Fruit fly (Drosophila melanogaster) whole organism, prepupa: ENCODE measurements around the gene mag.

Experiments
- Blimp-1 ChIP-seq: fragments of 200-800 bp; sonication (Bioruptor generic); optimal IDR thresholded peaks from 3 replicates; lab custom pipeline; 2017; ENCODE audit warnings: missing biosample characterization, missing genetic modification characterization, mild to moderate bottlenecking, moderate library complexity, missing genetic modification reagents
- CG10631 ChIP-seq: fragments of 200-800 bp; sonication (Bioruptor generic); optimal IDR thresholded peaks from 2 replicates; lab custom pipeline; 2016; ENCODE audit warnings: missing biosample characterization, missing genetic modification characterization
- CG10669 ChIP-seq: fragments of 200-800 bp; sonication (Bioruptor generic); optimal IDR thresholded peaks from 3 replicates; lab custom pipeline; 2018; ENCODE audit warnings: missing biosample characterization, mild to moderate bottlenecking, missing genetic modification characterization, moderate library complexity
- CG11294 ChIP-seq: fragments of 200-800 bp; sonication (Bioruptor generic); IDR thresholded peaks from 2 replicates; pipeline ENCODE4 v1.3.6; 2022; ENCODE audit warnings: missing biosample characterization, missing genetic modification characterization
- CG11762 ChIP-seq: fragments of 200-800 bp; sonication (Bioruptor generic); optimal IDR thresholded peaks from 3 replicates; lab custom pipeline; 2016; ENCODE audit warnings: missing biosample characterization, missing genetic modification characterization; ENCODE audit not compliant: insufficient read depth
- CG11902 ChIP-seq: fragments of 200-800 bp; sonication (Bioruptor generic); optimal IDR thresholded peaks from 3 replicates; lab custom pipeline; 2016; ENCODE audit warnings: missing biosample characterization, missing genetic modification characterization
- CG15336 ChIP-seq: fragments of 200-800 bp; sonication (Bioruptor generic); IDR thresholded peaks from 2 replicates; pipeline ENCODE4 v1.3.6; 2022; ENCODE audit warnings: missing biosample characterization, missing genetic modification characterization
- CG1621 ChIP-seq: fragments of 200-800 bp; sonication (Bioruptor generic); optimal IDR thresholded peaks from 3 replicates; lab custom pipeline; 2018; ENCODE audit warnings: missing biosample characterization, mild to moderate bottlenecking, missing genetic modification characterization
- CG16779 ChIP-seq: fragments of 200-800 bp; sonication (Bioruptor generic); optimal IDR thresholded peaks from 3 replicates; lab custom pipeline; 2017; ENCODE audit warnings: missing biosample characterization, mild to moderate bottlenecking, missing genetic modification characterization
- CG32006 ChIP-seq: fragments of 200-800 bp; sonication (Bioruptor generic); optimal IDR thresholded peaks from 3 replicates; lab custom pipeline; 2017; ENCODE audit warnings: missing biosample characterization, mild to moderate bottlenecking, missing genetic modification characterization
- CG34406 ChIP-seq: fragments of 200-800 bp; sonication (Bioruptor generic); optimal IDR thresholded peaks from 3 replicates; lab custom pipeline; 2016; ENCODE audit warnings: missing biosample characterization, missing genetic modification characterization
- CG6163 ChIP-seq: fragments of 200-800 bp; sonication (Bioruptor generic); IDR thresholded peaks from 3 replicates; pipeline ENCODE4 v1.3.6; 2022; ENCODE audit warnings: missing biosample characterization, missing genetic modification characterization
- CG6808 ChIP-seq: fragments of 200-800 bp; sonication (Bioruptor generic); optimal IDR thresholded peaks from 3 replicates; lab custom pipeline; 2017; ENCODE audit warnings: missing biosample characterization, missing genetic modification characterization, mild to moderate bottlenecking, moderate library complexity, missing genetic modification reagents
- CG6854 ChIP-seq: fragments of 200-800 bp; sonication (Bioruptor generic); optimal IDR thresholded peaks from 2 replicates; lab custom pipeline; 2017; ENCODE audit warnings: missing biosample characterization, mild to moderate bottlenecking, missing genetic modification characterization
- CG7368 ChIP-seq: fragments of 200-800 bp; sonication (Bioruptor generic); optimal IDR thresholded peaks from 3 replicates; lab custom pipeline; 2016; ENCODE audit warnings: missing biosample characterization, missing genetic modification characterization
- CG8119 ChIP-seq: fragments of 200-800 bp; sonication (Bioruptor generic); IDR thresholded peaks from 3 replicates; pipeline ENCODE4 v1.3.6; 2022; ENCODE audit warnings: missing biosample characterization, missing genetic modification characterization
- CG9139 ChIP-seq: fragments of 200-800 bp; sonication (Bioruptor generic); optimal IDR thresholded peaks from 3 replicates; lab custom pipeline; 2017; ENCODE audit warnings: missing biosample characterization, mild to moderate bottlenecking, missing genetic modification characterization
- Eip78C ChIP-seq: fragments of 200-800 bp; sonication (Bioruptor generic); peaks from one replicate; lab custom pipeline; 2016; ENCODE audit warnings: missing biosample characterization, missing genetic modification characterization
- Eip93F ChIP-seq: fragments of 200-800 bp; sonication (Bioruptor generic); optimal IDR thresholded peaks from 2 replicates; lab custom pipeline; 2016; ENCODE audit warnings: missing biosample characterization, mild to moderate bottlenecking, missing genetic modification characterization
- Ets96B ChIP-seq: fragments of 200-800 bp; optimal IDR thresholded peaks from 2 replicates; lab custom pipeline; 2019; ENCODE audit warnings: missing biosample characterization, mild to moderate bottlenecking, missing genetic modification characterization, moderate library complexity
- Gug ChIP-seq: fragments of 200-800 bp; sonication (Bioruptor generic); IDR thresholded peaks from 2 replicates; pipeline ENCODE4 v1.3.6; 2022; ENCODE audit warnings: missing biosample characterization, missing genetic modification characterization
- Hr39 ChIP-seq: fragments of 200-800 bp; sonication (Bioruptor generic); optimal IDR thresholded peaks from 2 replicates; lab custom pipeline; 2016; ENCODE audit warnings: missing biosample characterization, missing genetic modification characterization
- OdsH ChIP-seq: fragments of 200-800 bp; sonication (Bioruptor generic); optimal IDR thresholded peaks from 3 replicates; lab custom pipeline; 2016; ENCODE audit warnings: missing biosample characterization, missing genetic modification characterization
- Smox ChIP-seq: fragments of 200-800 bp; sonication (Bioruptor generic); optimal IDR thresholded peaks from 3 replicates; lab custom pipeline; 2016; ENCODE audit warnings: missing biosample characterization, missing genetic modification characterization
- Sox102F ChIP-seq: fragments of 200-800 bp; sonication (Bioruptor generic); optimal IDR thresholded peaks from 2 replicates; lab custom pipeline; 2016; ENCODE audit warnings: missing biosample characterization, mild to moderate bottlenecking, missing genetic modification characterization
- Sox14 ChIP-seq: fragments of 200-800 bp; sonication (Bioruptor generic); optimal IDR thresholded peaks from 3 replicates; lab custom pipeline; 2016; ENCODE audit warnings: missing biosample characterization, missing genetic modification characterization
- Sox15 ChIP-seq: fragments of 200-800 bp; sonication (Bioruptor generic); optimal IDR thresholded peaks from 3 replicates; lab custom pipeline; 2016; ENCODE audit warnings: missing biosample characterization, missing genetic modification characterization
- achi ChIP-seq: fragments of 200-800 bp; sonication (Bioruptor generic); optimal IDR thresholded peaks from 3 replicates; lab custom pipeline; 2016; ENCODE audit warnings: missing biosample characterization, missing genetic modification characterization
- acj6 ChIP-seq: fragments of 200-800 bp; sonication (Bioruptor generic); optimal IDR thresholded peaks from 3 replicates; lab custom pipeline; 2016; ENCODE audit warnings: missing biosample characterization, missing genetic modification characterization
- cyc ChIP-seq: fragments of 200-800 bp; sonication (Bioruptor generic); optimal IDR thresholded peaks from 3 replicates; lab custom pipeline; 2016; ENCODE audit warnings: missing biosample characterization, missing genetic modification characterization
- dac ChIP-seq: fragments of 200-800 bp; sonication (Bioruptor generic); optimal IDR thresholded peaks from 2 replicates; lab custom pipeline; 2017; ENCODE audit warnings: missing biosample characterization, mild to moderate bottlenecking, missing genetic modification characterization
- dsx ChIP-seq: fragments of 200-800 bp; optimal IDR thresholded peaks from 3 replicates; lab custom pipeline; 2019; ENCODE audit warnings: missing biosample characterization, mild to moderate bottlenecking, missing genetic modification characterization, moderate library complexity; ENCODE audit not compliant: poor library complexity, severe bottlenecking
- esn ChIP-seq: fragments of 200-800 bp; sonication (Bioruptor generic); optimal IDR thresholded peaks from 2 replicates; lab custom pipeline; 2016; ENCODE audit warnings: missing biosample characterization, mild to moderate bottlenecking, missing genetic modification characterization, moderate library complexity
- fd59A ChIP-seq: fragments of 200-800 bp; sonication (Bioruptor generic); optimal IDR thresholded peaks from 2 replicates; lab custom pipeline; 2017; ENCODE audit warnings: missing biosample characterization, mild to moderate bottlenecking, missing genetic modification characterization, missing genetic modification reagents
- fd85E ChIP-seq: fragments of 200-800 bp; sonication (Bioruptor generic); optimal IDR thresholded peaks from 3 replicates; lab custom pipeline; 2016; ENCODE audit warnings: missing biosample characterization, missing genetic modification characterization
- fkh ChIP-seq: fragments of 200-800 bp; sonication (Bioruptor generic); optimal IDR thresholded peaks from 3 replicates; lab custom pipeline; 2017; ENCODE audit warnings: missing biosample characterization, mild to moderate bottlenecking, missing genetic modification characterization, moderate library complexity
- net ChIP-seq: fragments of 200-800 bp; sonication (Bioruptor generic); optimal IDR thresholded peaks from 3 replicates; lab custom pipeline; 2016; ENCODE audit warnings: missing biosample characterization, missing genetic modification characterization
- pdm3 ChIP-seq: fragments of 200-800 bp; sonication (Bioruptor generic); optimal IDR thresholded peaks from 3 replicates; lab custom pipeline; 2016; ENCODE audit warnings: missing biosample characterization, missing genetic modification characterization
- salr ChIP-seq, 2 experiments: fragments of 200-800 bp; sonication (Bioruptor generic); optimal IDR thresholded peaks; 3 replicates each; lab custom pipeline; 2016 to 2018; ENCODE audit warnings: missing biosample characterization in 2 of 2, missing genetic modification characterization in 2 of 2, mild to moderate bottlenecking in 1 of 2
- spab ChIP-seq: fragments of 200-800 bp; sonication (Bioruptor generic); optimal IDR thresholded peaks from 2 replicates; lab custom pipeline; 2017; ENCODE audit warnings: missing biosample characterization, mild to moderate bottlenecking, missing genetic modification characterization, missing genetic modification reagents
- ss ChIP-seq, 2 experiments: fragments of 200-800 bp; sonication (Bioruptor generic); optimal IDR thresholded peaks; 2 replicates in 1 of 2; 3 replicates in 1 of 2; lab custom pipeline; 2017 to 2018; ENCODE audit warnings: mild to moderate bottlenecking in 2 of 2, missing biosample characterization in 2 of 2, missing genetic modification characterization in 2 of 2, moderate library complexity in 1 of 2
- svp ChIP-seq: fragments of 200-800 bp; sonication (Bioruptor generic); peaks from one replicate; lab custom pipeline; 2016; ENCODE audit warnings: missing biosample characterization, missing genetic modification characterization
- topi ChIP-seq: fragments of 200-800 bp; sonication (Bioruptor generic); optimal IDR thresholded peaks from 3 replicates; lab custom pipeline; 2016; ENCODE audit warnings: missing biosample characterization, missing genetic modification characterization
- vri ChIP-seq: fragments of 200-800 bp; sonication (Bioruptor generic); optimal IDR thresholded peaks from 3 replicates; lab custom pipeline; 2016; ENCODE audit warnings: missing biosample characterization, mild to moderate bottlenecking, missing genetic modification characterization

mag gene

DNA sequence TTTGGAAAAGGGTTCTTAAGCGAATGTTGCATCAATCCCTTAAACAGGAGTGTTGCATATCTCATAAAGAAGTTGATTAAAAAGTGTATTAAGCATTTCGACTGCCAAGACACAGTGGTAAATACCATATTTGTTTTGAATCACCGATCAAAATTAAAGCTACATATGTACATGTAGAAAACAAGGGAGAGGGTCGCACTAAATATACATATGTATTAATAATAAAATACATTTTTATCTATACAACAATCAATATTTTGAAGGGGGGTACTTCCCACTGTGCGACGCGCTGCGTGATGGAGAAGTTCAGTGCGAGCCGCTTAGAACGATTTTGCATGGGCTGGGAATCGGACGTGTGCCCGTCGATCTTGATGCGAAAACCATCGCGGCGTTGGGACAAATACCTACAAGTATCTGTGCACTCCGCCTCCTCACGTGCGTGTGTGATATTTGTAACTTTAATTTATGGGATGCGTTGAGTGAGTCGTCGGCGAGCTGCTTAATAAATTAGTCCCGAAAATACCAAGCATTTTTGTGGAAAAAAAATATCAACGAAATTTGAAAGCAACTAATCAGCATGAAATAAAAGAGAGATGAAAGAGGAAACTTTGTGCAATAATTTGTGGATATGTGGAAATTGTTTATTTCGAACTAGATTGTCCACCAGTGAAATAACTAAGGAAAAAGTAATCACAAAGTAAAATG, 15.5 kb upstream of the mag start (continued):
- TF ChIP-seq CG6808 (GFP tag; lab: Kevin White, UChicago), result peak; percentile 76
- TF ChIP-seq CG10669 (GFP tag; lab: Kevin White, UChicago), result peak; percentile 85
- peak; percentile 77 for TF ChIP-seq dsx (GFP tag; lab: Kevin White, UChicago)
- peak; percentile 92 for TF ChIP-seq net (GFP tag; lab: Kevin White, UChicago)
- TF ChIP-seq CG9139 (GFP tag; lab: Kevin White, UChicago), result peak; percentile 76
- TF ChIP-seq achi (GFP tag; lab: Kevin White, UChicago), result peak; percentile 92
- peak; percentile 86 for TF ChIP-seq Sox14 (GFP tag; lab: Kevin White, UChicago)
- peak; percentile 95 for TF ChIP-seq CG6163 (GFP tag; lab: Robert Waterston, UW)
- TF ChIP-seq dac, result peak; percentile 80
- TF ChIP-seq CG7368 (GFP tag; lab: Kevin White, UChicago), result peak; percentile 89
- TF ChIP-seq Blimp-1 (GFP tag; lab: Kevin White, UChicago), result peak; percentile 72
- peak; percentile 84 for TF ChIP-seq CG11762 (GFP tag; lab: Kevin White, UChicago)
- TF ChIP-seq Eip93F (GFP tag; lab: Kevin White, UChicago), result peak; percentile 75
- peak; percentile 85 for TF ChIP-seq Gug (GFP tag; lab: Robert Waterston, UW)
- TF ChIP-seq fd59A, result peak; percentile 64
- TF ChIP-seq Smox (GFP tag; lab: Kevin White, UChicago), result peak; percentile 88
- peak; percentile 88 for TF ChIP-seq CG10631 (GFP tag; lab: Kevin White, UChicago)
- peak; percentile 68 to 91 for TF ChIP-seq salr (GFP tag; optimal IDR thresholded peaks at IDR 0.05; lab: Kevin White, UChicago)
- peak; percentile 93 for TF ChIP-seq Sox102F (GFP tag; lab: Kevin White, UChicago)

DNA sequence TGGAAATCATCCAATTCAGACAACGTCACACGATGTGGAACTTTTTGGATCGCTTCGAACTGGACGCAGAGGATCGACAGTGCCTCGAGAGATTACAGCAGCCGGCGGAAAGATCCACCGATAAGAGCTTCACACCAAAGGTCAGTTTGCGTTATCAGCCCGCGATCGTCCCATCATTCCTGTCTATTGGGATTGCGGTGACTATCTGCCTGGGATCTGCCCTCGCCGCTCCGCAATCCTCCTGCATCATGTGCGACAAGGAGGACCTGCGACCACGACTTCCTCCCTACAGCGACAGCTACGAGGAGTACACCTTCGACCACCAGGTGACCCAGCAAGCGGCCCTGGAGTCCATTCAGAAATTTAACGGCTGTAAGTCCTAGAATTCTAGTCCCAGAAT, 14.5 kb upstream of the mag start:
- TF ChIP-seq CG6163 (GFP tag; lab: Robert Waterston, UW) (0 out of 3 replicates have a peak, but pooled peaks have one; percentile 22), CG32006 (no peak), svp (peak; percentile 96)

DNA sequence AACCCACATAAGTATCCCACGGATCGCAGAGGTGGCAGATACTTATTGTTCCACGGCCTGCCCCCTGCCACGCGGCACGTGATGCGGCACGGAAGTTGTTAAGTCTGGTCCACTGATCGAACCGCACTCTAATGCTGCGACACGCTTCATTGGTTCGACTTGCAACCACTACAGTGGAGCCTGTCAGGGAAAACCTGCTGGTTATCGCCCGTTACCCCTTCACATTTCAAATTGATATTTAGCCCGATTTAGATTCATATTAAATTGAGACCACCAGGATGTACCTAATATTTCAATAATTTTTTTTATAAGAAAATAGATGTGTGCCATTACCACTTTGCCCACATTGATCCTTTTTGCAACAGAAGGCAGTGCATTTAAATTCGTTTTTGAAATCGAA, 13.1 kb upstream of the mag start:
- TF ChIP-seq Sox14 (GFP tag; lab: Kevin White, UChicago) (peak; percentile 2), fd59A (no peak), CG6854 (no peak), fd85E (GFP tag; lab: Kevin White, UChicago) (no peak), CG11762 (GFP tag; lab: Kevin White, UChicago) (no peak), cyc (GFP tag; lab: Kevin White, UChicago) (no peak), CG8119 (peak; percentile 54; the same call in 1 of the 3 replicates), spab (no peak), fkh (GFP tag; lab: Kevin White, UChicago) (no peak), acj6 (peak; percentile 18), pdm3 (GFP tag; lab: Kevin White, UChicago) (peak; percentile 52), esn (GFP tag; lab: Kevin White, UChicago) (peak; percentile 4), CG15336 (peak; percentile 45), Ets96B (no peak), CG7368 (GFP tag; lab: Kevin White, UChicago) (no peak), dac (no peak), Gug (GFP tag; lab: Robert Waterston, UW) (no peak), topi (no peak), salr (GFP tag; optimal IDR thresholded peaks at IDR 0.05; lab: Kevin White, UChicago) (no peak), ss (GFP tag; optimal IDR thresholded peaks at IDR 0.05; lab: Kevin White, UChicago) (no peak), CG34406 (GFP tag; lab: Kevin White, UChicago) (no peak), OdsH (GFP tag; lab: Kevin White, UChicago) (peak; percentile 1), vri (GFP tag; lab: Kevin White, UChicago) (no peak), CG9139 (GFP tag; lab: Kevin White, UChicago) (no peak), net (GFP tag; lab: Kevin White, UChicago) (peak; percentile 16), CG11294 (GFP tag; lab: Robert Waterston, UW) (no peak), CG11902 (GFP tag; lab: Kevin White, UChicago) (no peak), Sox15 (GFP tag; lab: Kevin White, UChicago) (no peak), svp (peak; percentile 48), Hr39 (GFP tag; lab: Kevin White, UChicago) (peak; percentile 18), Sox102F (GFP tag; lab: Kevin White, UChicago) (peak; percentile 2), CG1621 (tag; lab: Kevin White, UChicago) (no peak), Eip78C (GFP tag; lab: Kevin White, UChicago) (peak; percentile 13), CG16779 (no peak), CG32006 (peak; percentile 56)
